Fruit fly (Drosophila melanogaster) whole organism, embryonic: ENCODE results near the gene CG7714.

Experiments
- Aef1 ChIP-seq: fragments of 200-800 bp; sonication (Bioruptor generic); IDR thresholded peaks from 3 replicates; pipeline ENCODE4 v1.3.6; 2022; ENCODE audit warnings: missing biosample characterization, missing genetic modification characterization
- B-H2 ChIP-seq: fragments of 200-800 bp; sonication (Bioruptor generic); optimal IDR thresholded peaks from 2 replicates; lab custom pipeline; 2018; ENCODE audit warnings: missing biosample characterization, mild to moderate bottlenecking, missing genetic modification characterization
- Bdp1 ChIP-seq: fragments of 200-800 bp; sonication (Bioruptor generic); optimal IDR thresholded peaks from 3 replicates; lab custom pipeline; 2016; ENCODE audit warnings: missing biosample characterization, missing genetic modification characterization
- CG10274 ChIP-seq: fragments of 200-800 bp; sonication (Bioruptor generic); optimal IDR thresholded peaks from 3 replicates; lab custom pipeline; 2017; ENCODE audit warnings: missing biosample characterization, mild to moderate bottlenecking, missing genetic modification characterization
- CG1602 ChIP-seq: fragments of 200-800 bp; sonication (Bioruptor generic); optimal IDR thresholded peaks from 3 replicates; lab custom pipeline; 2016; ENCODE audit warnings: missing biosample characterization, missing genetic modification characterization
- CG16815 ChIP-seq: fragments of 200-800 bp; sonication (Bioruptor generic); optimal IDR thresholded peaks from 3 replicates; lab custom pipeline; 2017; ENCODE audit warnings: missing biosample characterization, mild to moderate bottlenecking, missing genetic modification characterization
- CG18011 ChIP-seq: fragments of 200-800 bp; sonication (Bioruptor generic); optimal IDR thresholded peaks from 2 replicates; lab custom pipeline; 2017; ENCODE audit warnings: missing biosample characterization, missing genetic modification characterization, mild to moderate bottlenecking, moderate library complexity, missing genotype
- CG2889 ChIP-seq: fragments of 200-800 bp; sonication (Bioruptor generic); IDR thresholded peaks from 3 replicates; pipeline ENCODE4 v1.3.6; 2022; ENCODE audit warnings: missing biosample characterization, missing genetic modification characterization
- CG30403 ChIP-seq: fragments of 200-800 bp; sonication (Bioruptor generic); optimal IDR thresholded peaks from 3 replicates; lab custom pipeline; 2016; ENCODE audit warnings: missing biosample characterization, missing genetic modification characterization
- CG4282 ChIP-seq: fragments of 200-800 bp; sonication (Bioruptor generic); optimal IDR thresholded peaks from 2 replicates; lab custom pipeline; 2016; ENCODE audit warnings: missing biosample characterization, missing genetic modification characterization
- CG6272 ChIP-seq: fragments of 200-800 bp; sonication (Bioruptor generic); IDR thresholded peaks from 2 replicates; pipeline ENCODE4 v1.3.6; 2022; ENCODE audit warnings: missing biosample characterization, missing genetic modification characterization
- CG6689 ChIP-seq: fragments of 200-800 bp; sonication (Bioruptor generic); IDR thresholded peaks from 2 replicates; pipeline ENCODE4 v1.3.6; 2022; ENCODE audit warnings: missing biosample characterization, missing genetic modification characterization
- CG6854 ChIP-seq: fragments of 200-800 bp; sonication (Bioruptor generic); optimal IDR thresholded peaks from 3 replicates; lab custom pipeline; 2017; ENCODE audit warnings: missing biosample characterization, mild to moderate bottlenecking, missing genetic modification characterization
- CG7357 ChIP-seq: fragments of 200-800 bp; sonication (Bioruptor generic); IDR thresholded peaks from 3 replicates; pipeline ENCODE4 v1.3.6; 2022; ENCODE audit warnings: missing biosample characterization, missing genetic modification characterization
- CG9932 ChIP-seq: fragments of 200-800 bp; sonication (Bioruptor generic); IDR thresholded peaks from 2 replicates; pipeline ENCODE4 v1.3.6; 2022; ENCODE audit warnings: missing biosample characterization, missing genetic modification characterization
- CrebB ChIP-seq: fragments of 200-800 bp; sonication (Bioruptor generic); optimal IDR thresholded peaks from 3 replicates; lab custom pipeline; 2018; ENCODE audit warnings: missing biosample characterization, mild to moderate bottlenecking, missing genetic modification characterization
- Dad ChIP-seq: fragments of 200-800 bp; sonication (Bioruptor generic); optimal IDR thresholded peaks from 3 replicates; lab custom pipeline; 2016; ENCODE audit warnings: missing biosample characterization, missing genetic modification characterization
- Eip74EF ChIP-seq, 2 experiments: fragments of 200-800 bp in 1 of 2; fragments of >200 bp in 1 of 2; sonication (Bioruptor generic) in 1 of 2; optimal IDR thresholded peaks; 2 replicates each; lab custom pipeline; 2017 to 2019; ENCODE audit warnings: missing biosample characterization in 2 of 2, missing genetic modification characterization in 2 of 2, mild to moderate bottlenecking in 1 of 2, moderate library complexity in 1 of 2
- Gug ChIP-seq: fragments of 200-800 bp; sonication (Bioruptor generic); IDR thresholded peaks from 4 replicates; pipeline ENCODE4 v1.3.6; 2022; ENCODE audit warnings: missing biosample characterization, missing genetic modification characterization
- Hr51 ChIP-seq, 2 experiments: fragments of 200-800 bp; sonication (Bioruptor generic); optimal IDR thresholded peaks; 2 replicates in 1 of 2; 3 replicates in 1 of 2; lab custom pipeline; 2016 to 2018; ENCODE audit warnings: missing biosample characterization in 2 of 2, missing genetic modification characterization in 2 of 2, mild to moderate bottlenecking in 1 of 2, moderate library complexity in 1 of 2
- Lhr ChIP-seq: fragments of 200-800 bp; sonication (Bioruptor generic); optimal IDR thresholded peaks from 3 replicates; lab custom pipeline; 2017; ENCODE audit warnings: mild to moderate bottlenecking, missing biosample characterization, missing genetic modification reagents, missing genetic modification characterization
- PHDP ChIP-seq: fragments of 200-800 bp; sonication (Bioruptor generic); optimal IDR thresholded peaks from 3 replicates; lab custom pipeline; 2018; ENCODE audit warnings: missing biosample characterization, mild to moderate bottlenecking, missing genetic modification characterization, moderate library complexity
- Pdp1 ChIP-seq, 2 experiments: fragments of 200-800 bp; sonication (Bioruptor generic); optimal IDR thresholded peaks; 3 replicates each; lab custom pipeline; 2016; ENCODE audit warnings: missing biosample characterization in 2 of 2, missing genetic modification characterization in 2 of 2, mild to moderate bottlenecking in 1 of 2, moderate library complexity in 1 of 2
- Six4 ChIP-seq: fragments of 200-800 bp; sonication (Bioruptor generic); optimal IDR thresholded peaks from 2 replicates; lab custom pipeline; 2016; ENCODE audit warnings: missing biosample characterization, missing genetic modification characterization
- Xbp1 ChIP-seq: fragments of 200-800 bp; sonication (Bioruptor generic); optimal IDR thresholded peaks from 3 replicates; lab custom pipeline; 2016; ENCODE audit warnings: missing biosample characterization, mild to moderate bottlenecking, missing genetic modification characterization
- bigmax ChIP-seq: fragments of 200-800 bp; sonication (Bioruptor generic); optimal IDR thresholded peaks from 2 replicates; lab custom pipeline; 2018; ENCODE audit warnings: missing biosample characterization, mild to moderate bottlenecking, missing genetic modification characterization
- cad ChIP-seq: fragments of >200 bp; optimal IDR thresholded peaks from 2 replicates; lab custom pipeline; 2017; ENCODE audit warnings: missing biosample characterization, missing genetic modification characterization
- chm ChIP-seq: fragments of 200-800 bp; sonication (Bioruptor generic); IDR thresholded peaks from 2 replicates; pipeline ENCODE4 v1.3.6; 2022; ENCODE audit warnings: missing biosample characterization, missing genetic modification characterization
- cwo ChIP-seq: fragments of 200-800 bp; sonication (Bioruptor generic); optimal IDR thresholded peaks from 3 replicates; lab custom pipeline; 2017; ENCODE audit warnings: missing biosample characterization, missing genetic modification characterization, mild to moderate bottlenecking, moderate library complexity, missing genetic modification reagents
- dm ChIP-seq: fragments of 200-800 bp; sonication (Bioruptor generic); optimal IDR thresholded peaks from 3 replicates; lab custom pipeline; 2016; ENCODE audit warnings: missing biosample characterization, missing genetic modification characterization
- fd3F ChIP-seq: fragments of 200-800 bp; sonication (Bioruptor generic); optimal IDR thresholded peaks from 2 replicates; lab custom pipeline; 2018; ENCODE audit warnings: missing biosample characterization, mild to moderate bottlenecking, missing genetic modification characterization, moderate library complexity
- grau ChIP-seq: fragments of 200-800 bp; optimal IDR thresholded peaks from 3 replicates; lab custom pipeline; 2019; ENCODE audit warnings: missing biosample characterization, mild to moderate bottlenecking, missing genetic modification characterization, moderate library complexity
- jigr1 ChIP-seq: fragments of 200-800 bp; sonication (Bioruptor generic); IDR thresholded peaks from 3 replicates; pipeline ENCODE4 v1.3.6; 2022; ENCODE audit warnings: missing biosample characterization, missing genetic modification characterization
- lola ChIP-seq, 3 experiments: fragments of >200 bp in 2 of 3; fragments of 200-800 bp in 1 of 3; sonication (Bioruptor generic) in 1 of 3; optimal IDR thresholded peaks; 2 replicates each; lab custom pipeline; 2017 to 2019; ENCODE audit warnings: missing biosample characterization in 3 of 3, missing genetic modification characterization in 3 of 3, mild to moderate bottlenecking in 1 of 3, moderate library complexity in 1 of 3
- nerfin-1 ChIP-seq: fragments of 200-800 bp; sonication (Bioruptor generic); optimal IDR thresholded peaks from 3 replicates; lab custom pipeline; 2019; ENCODE audit warnings: missing biosample characterization, mild to moderate bottlenecking, missing genetic modification characterization, moderate library complexity
- oc ChIP-seq: fragments of 200-800 bp; sonication (Bioruptor generic); optimal IDR thresholded peaks from 2 replicates; lab custom pipeline; 2018; ENCODE audit warnings: missing biosample characterization, mild to moderate bottlenecking, missing genetic modification characterization, moderate library complexity
- pho ChIP-seq: fragments of 200-800 bp; sonication (Bioruptor generic); optimal IDR thresholded peaks from 2 replicates; lab custom pipeline; 2016; ENCODE audit warnings: missing biosample characterization, missing genetic modification characterization
- pzg ChIP-seq: fragments of 200-800 bp; sonication (Bioruptor generic); optimal IDR thresholded peaks from 3 replicates; lab custom pipeline; 2018; ENCODE audit warnings: missing biosample characterization, mild to moderate bottlenecking, missing genetic modification characterization, moderate library complexity
- sc ChIP-seq, 3 experiments: fragments of >200 bp in 2 of 3; fragments of 200-800 bp in 1 of 3; sonication (Bioruptor generic) in 1 of 3; optimal IDR thresholded peaks; 2 replicates in 2 of 3; 3 replicates in 1 of 3; lab custom pipeline; 2017; ENCODE audit warnings: mild to moderate bottlenecking in 1 of 3, missing biosample characterization in 1 of 3, missing genetic modification characterization in 1 of 3, missing genetic modification reagents in 1 of 3
- schlank ChIP-seq: fragments of 200-800 bp; sonication (Bioruptor generic); optimal IDR thresholded peaks from 2 replicates; lab custom pipeline; 2018; ENCODE audit warnings: missing biosample characterization, mild to moderate bottlenecking, missing genetic modification characterization
- sug ChIP-seq: fragments of 200-800 bp; optimal IDR thresholded peaks from 2 replicates; lab custom pipeline; 2019; ENCODE audit warnings: missing biosample characterization, mild to moderate bottlenecking, missing genetic modification characterization, moderate library complexity
- tna ChIP-seq: fragments of 200-800 bp; sonication (Bioruptor generic); IDR thresholded peaks from 2 replicates; pipeline ENCODE4 v1.3.6; 2022; ENCODE audit warnings: missing biosample characterization, missing genetic modification characterization; ENCODE audit not compliant: partially characterized antibody
- toy ChIP-seq: fragments of 200-800 bp; sonication (Bioruptor generic); IDR thresholded peaks from 2 replicates; pipeline ENCODE4 v1.3.6; 2022; ENCODE audit warnings: missing biosample characterization, missing genetic modification characterization
- trem ChIP-seq: fragments of 200-800 bp; optimal IDR thresholded peaks from 3 replicates; lab custom pipeline; 2019; ENCODE audit warnings: missing biosample characterization, mild to moderate bottlenecking, missing genetic modification characterization, moderate library complexity
- trh ChIP-seq: fragments of 200-800 bp; sonication (Bioruptor generic); optimal IDR thresholded peaks from 2 replicates; lab custom pipeline; 2016; ENCODE audit warnings: missing biosample characterization, missing genetic modification characterization
- yki ChIP-seq: fragments of >200 bp; optimal IDR thresholded peaks from 3 replicates; lab custom pipeline; 2018
- zfh2 ChIP-seq: fragments of 200-800 bp; sonication (Bioruptor generic); optimal IDR thresholded peaks from 2 replicates; lab custom pipeline; 2016; ENCODE audit warnings: missing biosample characterization, missing genetic modification characterization

CG7714 gene

dm6 chr3R:18719767-18720341, 6.4 kb downstream of the CG7714 start (continued):
- TF ChIP-seq Xbp1 (peak; percentile 85), CG6272 (GFP tag; lab: Robert Waterston, UW) (peak; percentile 82), cad (GFP tag; lab: Kevin White, UChicago) (no peak), fd3F (GFP tag; lab: Kevin White, UChicago) (peak; percentile 78), Gug (GFP tag; lab: Robert Waterston, UW) (peak; percentile 72; the same call in 3 of the 4 replicates), lola (GFP tag; optimal IDR thresholded peaks at IDR 0.05; lab: Kevin White, UChicago) (peak in 1 of 3 experiments; percentile 63), CG30403 (GFP tag; lab: Kevin White, UChicago) (peak; percentile 87), Lhr (peak; percentile 27), sug (tag; lab: Kevin White, UChicago) (peak; percentile 87), CG9932 (peak; percentile 73), grau (tag; lab: Kevin White, UChicago) (peak; percentile 88), Bdp1 (peak; percentile 65), zfh2 (GFP tag; lab: Kevin White, UChicago) (peak; percentile 78), yki (no peak), Hr51 (GFP tag; optimal IDR thresholded peaks at IDR 0.05; lab: Kevin White, UChicago) (peak; percentile 67 to 89), trem (tag; lab: Kevin White, UChicago) (peak; percentile 63), oc (tag; lab: Kevin White, UChicago) (peak; percentile 78), bigmax (GFP tag; lab: Kevin White, UChicago) (no peak), chm (GFP tag; lab: Robert Waterston, UW) (peak; percentile 71), Six4 (peak; percentile 68), CG2889 (peak; percentile 69; the same call in 2 of the 3 replicates), Eip74EF (GFP tag; optimal IDR thresholded peaks at IDR 0.05; lab: Kevin White, UChicago) (peak in 1 of 2 experiments; percentile 79), pzg (GFP tag; lab: Kevin White, UChicago) (peak; percentile 10), tna (GFP tag; lab: Robert Waterston, UW) (no peak), cwo (GFP tag; lab: Kevin White, UChicago) (peak; percentile 89), Aef1 (GFP tag; lab: Robert Waterston, UW) (peak; percentile 67), CG6854 (GFP tag; lab: Kevin White, UChicago) (peak; percentile 86), CrebB (tag; lab: Kevin White, UChicago) (peak; percentile 85), sc (optimal IDR thresholded peaks at IDR 0.05; lab: Kevin White, UChicago) (no peak), sc (GFP tag; optimal IDR thresholded peaks at IDR 0.05; lab: Kevin White, UChicago) (peak; percentile 58), dm (peak; percentile 59), CG4282 (peak; percentile 6), PHDP (tag; lab: Kevin White, UChicago) (peak; percentile 93), pho (GFP tag; lab: Kevin White, UChicago) (peak; percentile 82), CG7357 (GFP tag; lab: Robert Waterston, UW) (peak; percentile 70), schlank (tag; lab: Kevin White, UChicago) (peak; percentile 75), CG10274 (GFP tag; lab: Kevin White, UChicago) (peak; percentile 36), CG16815 (peak; percentile 81), B-H2 (GFP tag; lab: Kevin White, UChicago) (peak; percentile 93), CG18011 (GFP tag; lab: Kevin White, UChicago) (peak; percentile 58), Pdp1 (GFP tag; optimal IDR thresholded peaks at IDR 0.05; lab: Kevin White, UChicago) (peak in 1 of 2 experiments; percentile 83), nerfin-1 (tag; lab: Kevin White, UChicago) (peak; percentile 86), CG6689 (GFP tag; lab: Robert Waterston, UW) (peak; percentile 88), jigr1 (GFP tag; lab: Robert Waterston, UW) (0 out of 3 replicates have a peak, but pooled peaks have one; percentile 33), Dad (GFP tag; lab: Kevin White, UChicago) (peak; percentile 83), trh (GFP tag; lab: Kevin White, UChicago) (no peak), CG1602 (peak; percentile 73), toy (GFP tag; lab: Robert Waterston, UW) (peak; percentile 59; the same call in 1 of the 2 replicates)
